Fruit fly (Drosophila melanogaster) whole organism, prepupa: Measurements from ENCODE around the gene SdhD.
A peak's percentile ranks its signal among the peaks of the same experiment; 100 is the strongest.

Experiments used
- Blimp-1 ChIP-seq: fragments of 200-800 bp; sonication (Bioruptor generic); optimal IDR thresholded peaks from 3 replicates; lab custom pipeline; 2017; ENCODE audit warnings: missing biosample characterization, missing genetic modification characterization, mild to moderate bottlenecking, moderate library complexity, missing genetic modification reagents
- CG10631 ChIP-seq: fragments of 200-800 bp; sonication (Bioruptor generic); optimal IDR thresholded peaks from 2 replicates; lab custom pipeline; 2016; ENCODE audit warnings: missing biosample characterization, missing genetic modification characterization
- CG11294 ChIP-seq: fragments of 200-800 bp; sonication (Bioruptor generic); IDR thresholded peaks from 2 replicates; pipeline ENCODE4 v1.3.6; 2022; ENCODE audit warnings: missing biosample characterization, missing genetic modification characterization
- CG11902 ChIP-seq: fragments of 200-800 bp; sonication (Bioruptor generic); optimal IDR thresholded peaks from 3 replicates; lab custom pipeline; 2016; ENCODE audit warnings: missing biosample characterization, missing genetic modification characterization
- CG16779 ChIP-seq: fragments of 200-800 bp; sonication (Bioruptor generic); optimal IDR thresholded peaks from 3 replicates; lab custom pipeline; 2017; ENCODE audit warnings: missing biosample characterization, mild to moderate bottlenecking, missing genetic modification characterization
- CG3032 ChIP-seq: fragments of 200-800 bp; optimal IDR thresholded peaks from 2 replicates; lab custom pipeline; 2019; ENCODE audit warnings: missing biosample characterization, mild to moderate bottlenecking, missing genetic modification characterization, moderate library complexity
- CG31627 ChIP-seq: fragments of 200-800 bp; sonication (Bioruptor generic); optimal IDR thresholded peaks from 3 replicates; lab custom pipeline; 2016; ENCODE audit warnings: missing biosample characterization, missing genetic modification characterization
- CG34406 ChIP-seq: fragments of 200-800 bp; sonication (Bioruptor generic); optimal IDR thresholded peaks from 3 replicates; lab custom pipeline; 2016; ENCODE audit warnings: missing biosample characterization, missing genetic modification characterization
- CG3919 ChIP-seq: fragments of 200-800 bp; sonication (Bioruptor generic); optimal IDR thresholded peaks from 3 replicates; lab custom pipeline; 2016; ENCODE audit warnings: missing biosample characterization, missing genetic modification characterization
- CG4318 ChIP-seq: fragments of 200-800 bp; sonication (Bioruptor generic); optimal IDR thresholded peaks from 3 replicates; lab custom pipeline; 2017; ENCODE audit warnings: missing biosample characterization, mild to moderate bottlenecking, missing genetic modification characterization
- CG6276 ChIP-seq: fragments of 200-800 bp; sonication (Bioruptor generic); optimal IDR thresholded peaks from 2 replicates; lab custom pipeline; 2017; ENCODE audit warnings: missing biosample characterization, mild to moderate bottlenecking, missing genetic modification characterization
- CG6792 ChIP-seq: fragments of 200-800 bp; sonication (Bioruptor generic); optimal IDR thresholded peaks from 3 replicates; lab custom pipeline; 2016; ENCODE audit warnings: missing biosample characterization, missing genetic modification characterization
- CG6808 ChIP-seq: fragments of 200-800 bp; sonication (Bioruptor generic); optimal IDR thresholded peaks from 3 replicates; lab custom pipeline; 2017; ENCODE audit warnings: missing biosample characterization, missing genetic modification characterization, mild to moderate bottlenecking, moderate library complexity, missing genetic modification reagents
- CG6854 ChIP-seq: fragments of 200-800 bp; sonication (Bioruptor generic); optimal IDR thresholded peaks from 2 replicates; lab custom pipeline; 2017; ENCODE audit warnings: missing biosample characterization, mild to moderate bottlenecking, missing genetic modification characterization
- CG8319 ChIP-seq: fragments of 200-800 bp; sonication (Bioruptor generic); optimal IDR thresholded peaks from 3 replicates; lab custom pipeline; 2016; ENCODE audit warnings: missing biosample characterization, missing genetic modification characterization
- CG8632 ChIP-seq: fragments of 200-800 bp; sonication (Bioruptor generic); optimal IDR thresholded peaks from 3 replicates; lab custom pipeline; 2016; ENCODE audit warnings: missing biosample characterization, missing genetic modification characterization
- CG9139 ChIP-seq: fragments of 200-800 bp; sonication (Bioruptor generic); optimal IDR thresholded peaks from 3 replicates; lab custom pipeline; 2017; ENCODE audit warnings: missing biosample characterization, mild to moderate bottlenecking, missing genetic modification characterization
- Eip75B ChIP-seq: fragments of 200-800 bp; sonication (Bioruptor generic); optimal IDR thresholded peaks from 3 replicates; lab custom pipeline; 2016; ENCODE audit warnings: missing biosample characterization, missing genetic modification characterization
- Eip78C ChIP-seq: fragments of 200-800 bp; sonication (Bioruptor generic); peaks from one replicate; lab custom pipeline; 2016; ENCODE audit warnings: missing biosample characterization, missing genetic modification characterization
- Eip93F ChIP-seq: fragments of 200-800 bp; sonication (Bioruptor generic); optimal IDR thresholded peaks from 2 replicates; lab custom pipeline; 2016; ENCODE audit warnings: missing biosample characterization, mild to moderate bottlenecking, missing genetic modification characterization
- Ets21C ChIP-seq: fragments of 200-800 bp; sonication (Bioruptor generic); optimal IDR thresholded peaks from 3 replicates; lab custom pipeline; 2016; ENCODE audit warnings: missing biosample characterization, missing genetic modification characterization
- Hr38 ChIP-seq: sonication (Bioruptor generic); optimal IDR thresholded peaks from 2 replicates; lab custom pipeline; 2016; ENCODE audit warnings: missing biosample characterization, missing genetic modification characterization
- Hr4 ChIP-seq: fragments of 200-800 bp; sonication (Bioruptor generic); optimal IDR thresholded peaks from 3 replicates; lab custom pipeline; 2016; ENCODE audit warnings: missing biosample characterization, missing genetic modification characterization
- Lpt ChIP-seq: fragments of 200-800 bp; sonication (Bioruptor generic); optimal IDR thresholded peaks from 3 replicates; lab custom pipeline; 2016; ENCODE audit warnings: missing biosample characterization, missing genetic modification characterization
- OdsH ChIP-seq: fragments of 200-800 bp; sonication (Bioruptor generic); optimal IDR thresholded peaks from 3 replicates; lab custom pipeline; 2016; ENCODE audit warnings: missing biosample characterization, missing genetic modification characterization
- Smox ChIP-seq: fragments of 200-800 bp; sonication (Bioruptor generic); optimal IDR thresholded peaks from 3 replicates; lab custom pipeline; 2016; ENCODE audit warnings: missing biosample characterization, missing genetic modification characterization
- Sox102F ChIP-seq: fragments of 200-800 bp; sonication (Bioruptor generic); optimal IDR thresholded peaks from 2 replicates; lab custom pipeline; 2016; ENCODE audit warnings: missing biosample characterization, mild to moderate bottlenecking, missing genetic modification characterization
- Sox15 ChIP-seq: fragments of 200-800 bp; sonication (Bioruptor generic); optimal IDR thresholded peaks from 3 replicates; lab custom pipeline; 2016; ENCODE audit warnings: missing biosample characterization, missing genetic modification characterization
- acj6 ChIP-seq: fragments of 200-800 bp; sonication (Bioruptor generic); optimal IDR thresholded peaks from 3 replicates; lab custom pipeline; 2016; ENCODE audit warnings: missing biosample characterization, missing genetic modification characterization
- cyc ChIP-seq: fragments of 200-800 bp; sonication (Bioruptor generic); optimal IDR thresholded peaks from 3 replicates; lab custom pipeline; 2016; ENCODE audit warnings: missing biosample characterization, missing genetic modification characterization
- dac ChIP-seq: fragments of 200-800 bp; sonication (Bioruptor generic); optimal IDR thresholded peaks from 2 replicates; lab custom pipeline; 2017; ENCODE audit warnings: missing biosample characterization, mild to moderate bottlenecking, missing genetic modification characterization
- dsx ChIP-seq: fragments of 200-800 bp; optimal IDR thresholded peaks from 3 replicates; lab custom pipeline; 2019; ENCODE audit warnings: missing biosample characterization, mild to moderate bottlenecking, missing genetic modification characterization, moderate library complexity; ENCODE audit not compliant: poor library complexity, severe bottlenecking
- eg ChIP-seq: fragments of 200-800 bp; sonication (Bioruptor generic); IDR thresholded peaks from 3 replicates; pipeline ENCODE4 v1.3.6; 2022; ENCODE audit warnings: missing biosample characterization, missing genetic modification characterization
- esn ChIP-seq: fragments of 200-800 bp; sonication (Bioruptor generic); optimal IDR thresholded peaks from 2 replicates; lab custom pipeline; 2016; ENCODE audit warnings: missing biosample characterization, mild to moderate bottlenecking, missing genetic modification characterization, moderate library complexity
- fd59A ChIP-seq: fragments of 200-800 bp; sonication (Bioruptor generic); optimal IDR thresholded peaks from 2 replicates; lab custom pipeline; 2017; ENCODE audit warnings: missing biosample characterization, mild to moderate bottlenecking, missing genetic modification characterization, missing genetic modification reagents
- fd85E ChIP-seq: fragments of 200-800 bp; sonication (Bioruptor generic); optimal IDR thresholded peaks from 3 replicates; lab custom pipeline; 2016; ENCODE audit warnings: missing biosample characterization, missing genetic modification characterization
- lz ChIP-seq: fragments of 200-800 bp; sonication (Bioruptor generic); optimal IDR thresholded peaks from 3 replicates; lab custom pipeline; 2016; ENCODE audit warnings: missing biosample characterization, missing genetic modification characterization
- pdm3 ChIP-seq: fragments of 200-800 bp; sonication (Bioruptor generic); optimal IDR thresholded peaks from 3 replicates; lab custom pipeline; 2016; ENCODE audit warnings: missing biosample characterization, missing genetic modification characterization
- salr ChIP-seq, 2 experiments: fragments of 200-800 bp; sonication (Bioruptor generic); optimal IDR thresholded peaks; 3 replicates each; lab custom pipeline; 2016 to 2018; ENCODE audit warnings: missing biosample characterization in 2 of 2, missing genetic modification characterization in 2 of 2, mild to moderate bottlenecking in 1 of 2
- ss ChIP-seq, 2 experiments: fragments of 200-800 bp; sonication (Bioruptor generic); optimal IDR thresholded peaks; 2 replicates in 1 of 2; 3 replicates in 1 of 2; lab custom pipeline; 2017 to 2018; ENCODE audit warnings: mild to moderate bottlenecking in 2 of 2, missing biosample characterization in 2 of 2, missing genetic modification characterization in 2 of 2, moderate library complexity in 1 of 2
- topi ChIP-seq: fragments of 200-800 bp; sonication (Bioruptor generic); optimal IDR thresholded peaks from 3 replicates; lab custom pipeline; 2016; ENCODE audit warnings: missing biosample characterization, missing genetic modification characterization
- vri ChIP-seq: fragments of 200-800 bp; sonication (Bioruptor generic); optimal IDR thresholded peaks from 3 replicates; lab custom pipeline; 2016; ENCODE audit warnings: missing biosample characterization, mild to moderate bottlenecking, missing genetic modification characterization

The SdhD gene

DNA sequence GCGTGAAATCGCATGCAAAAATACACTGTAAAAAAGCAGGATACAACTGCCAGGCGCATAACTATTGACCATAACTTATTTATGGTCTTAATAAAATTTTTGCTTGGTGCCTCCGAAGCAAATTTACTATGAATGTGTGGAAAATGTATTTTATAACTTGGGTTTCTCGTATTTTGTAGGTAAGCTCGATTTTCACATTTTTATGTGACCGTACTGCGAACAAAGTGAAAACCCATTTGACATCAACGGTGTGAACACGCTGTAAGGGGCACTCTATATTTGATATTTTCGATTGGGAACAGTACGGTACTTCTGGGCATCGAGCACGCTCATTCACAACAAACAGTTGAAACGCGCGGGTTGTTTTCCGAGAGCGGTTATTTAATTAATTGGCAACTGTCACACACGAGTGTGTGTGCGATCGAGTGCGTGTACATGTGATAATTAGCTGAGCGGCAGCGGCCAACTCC is 21.1 kb upstream of the SdhD start, which contains the start of the genes Nup98-96 and mbc (continued):
- TF ChIP-seq fd59A (GFP tag; lab: Kevin White, UChicago): peak; percentile 64
- peak; percentile 18; the same call in 1 of the 2 replicates for TF ChIP-seq CG11294
- TF ChIP-seq Eip78C: peak; percentile 86
- TF ChIP-seq CG3032: peak; percentile 80
- peak; percentile 63 for TF ChIP-seq Hr38 (GFP tag; lab: Kevin White, UChicago)
- peak; percentile 84 for TF ChIP-seq CG10631
- TF ChIP-seq esn: peak; percentile 89
- TF ChIP-seq Sox102F (GFP tag; lab: Kevin White, UChicago): peak; percentile 80
- TF ChIP-seq topi (GFP tag; lab: Kevin White, UChicago): peak; percentile 85
- TF ChIP-seq fd85E (GFP tag; lab: Kevin White, UChicago): peak; percentile 57
- peak; percentile 52 to 62 for TF ChIP-seq salr (GFP tag; optimal IDR thresholded peaks at IDR 0.05; lab: Kevin White, UChicago)
- TF ChIP-seq vri: peak; percentile 81
- peak; percentile 66 for TF ChIP-seq CG6808 (GFP tag; lab: Kevin White, UChicago)
- TF ChIP-seq acj6 (GFP tag; lab: Kevin White, UChicago): peak; percentile 86
- peak; percentile 44 for TF ChIP-seq CG9139 (GFP tag; lab: Kevin White, UChicago)
- peak; percentile 91 for TF ChIP-seq lz (GFP tag; lab: Kevin White, UChicago)
- TF ChIP-seq ss (GFP tag; optimal IDR thresholded peaks at IDR 0.05; lab: Kevin White, UChicago): peak; percentile 53 to 73
- peak; percentile 77 for TF ChIP-seq CG4318 (GFP tag; lab: Kevin White, UChicago)
- peak; percentile 34 for TF ChIP-seq CG6276 (GFP tag; lab: Kevin White, UChicago)
- peak; percentile 80 for TF ChIP-seq CG34406 (GFP tag; lab: Kevin White, UChicago)
- TF ChIP-seq CG6854 (GFP tag; lab: Kevin White, UChicago): peak; percentile 78
- TF ChIP-seq CG31627 (GFP tag; lab: Kevin White, UChicago): peak; percentile 95
- peak; percentile 87 for TF ChIP-seq OdsH (GFP tag; lab: Kevin White, UChicago)
- TF ChIP-seq Sox15 (GFP tag; lab: Kevin White, UChicago): peak; percentile 91
- peak; percentile 81 for TF ChIP-seq CG3919 (GFP tag; lab: Kevin White, UChicago)
- TF ChIP-seq CG8632: peak; percentile 60
- TF ChIP-seq Eip93F (GFP tag; lab: Kevin White, UChicago): no peak
- TF ChIP-seq dac: peak; percentile 78
- no peak for TF ChIP-seq CG16779 (tag; lab: Kevin White, UChicago)
- TF ChIP-seq Ets21C: peak; percentile 90

DNA sequence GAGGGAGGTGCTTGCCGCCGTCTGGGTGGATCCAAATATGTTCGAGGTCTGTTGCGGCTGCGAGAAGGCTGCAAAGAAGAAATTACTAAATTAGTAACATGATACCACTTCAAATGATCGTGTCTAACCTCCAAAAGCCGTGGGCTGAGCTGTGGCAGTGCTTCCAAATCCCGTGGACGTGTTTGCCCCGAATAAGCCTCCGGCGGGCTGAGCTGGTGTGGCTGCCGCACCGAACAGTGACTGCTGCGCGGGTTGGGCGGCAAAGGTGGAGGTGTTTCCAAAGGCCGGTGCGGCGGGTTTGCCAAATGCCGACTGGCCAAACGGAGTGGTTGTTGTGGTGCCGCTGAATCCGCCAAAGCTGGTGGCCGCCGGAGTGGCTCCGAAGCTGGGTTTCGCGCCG is 20.4 kb upstream of the SdhD start:
- TF ChIP-seq eg (no peak), Sox15 (GFP tag; lab: Kevin White, UChicago) (no peak), CG4318 (GFP tag; lab: Kevin White, UChicago) (no peak), Lpt (GFP tag; lab: Kevin White, UChicago) (no peak), Hr38 (GFP tag; lab: Kevin White, UChicago) (no peak), CG6276 (GFP tag; lab: Kevin White, UChicago) (no peak)

DNA sequence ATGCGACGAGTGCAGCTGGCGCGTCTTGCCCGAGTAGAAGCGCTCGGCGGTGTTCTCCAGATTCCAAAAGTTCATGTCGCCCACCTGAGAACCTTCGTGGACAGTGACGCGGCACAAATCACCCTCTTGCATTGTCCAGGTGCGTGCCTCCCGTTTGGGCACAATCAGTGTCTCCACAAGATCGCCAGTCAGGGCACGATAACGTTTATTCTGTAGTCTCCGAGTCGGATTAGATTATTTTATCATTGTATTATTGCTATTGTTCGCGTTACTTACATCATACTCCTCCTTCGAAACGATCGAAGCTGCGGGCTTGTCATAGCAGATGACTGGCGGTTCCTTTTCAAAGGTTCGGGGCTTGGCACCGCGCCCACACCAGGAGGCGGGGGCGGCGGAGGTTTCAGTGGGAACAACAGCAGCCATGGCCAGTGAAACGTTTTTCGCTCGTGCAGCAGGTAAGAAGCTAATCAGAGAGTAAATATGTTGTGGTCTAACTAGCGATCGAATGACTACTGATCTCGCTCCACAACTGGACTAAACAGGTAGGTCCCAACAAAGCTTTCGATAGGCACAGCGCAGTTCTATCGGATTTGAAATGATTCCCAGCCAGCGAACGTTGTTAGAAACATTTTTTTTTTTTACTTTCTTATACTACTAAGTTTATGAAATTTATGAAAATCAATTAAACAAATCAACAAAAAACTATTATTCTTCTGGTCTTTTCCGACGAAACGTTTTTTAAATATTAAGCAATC is 13.4 kb upstream of the SdhD start, which contains the start of gene CG10208:
Gene CG10208, minus strand, starts transcription at position 518 of the 755 bp plus-strand sequence.
- TF ChIP-seq Hr38 (GFP tag; lab: Kevin White, UChicago) (no peak), vri (peak; percentile 97)

DNA sequence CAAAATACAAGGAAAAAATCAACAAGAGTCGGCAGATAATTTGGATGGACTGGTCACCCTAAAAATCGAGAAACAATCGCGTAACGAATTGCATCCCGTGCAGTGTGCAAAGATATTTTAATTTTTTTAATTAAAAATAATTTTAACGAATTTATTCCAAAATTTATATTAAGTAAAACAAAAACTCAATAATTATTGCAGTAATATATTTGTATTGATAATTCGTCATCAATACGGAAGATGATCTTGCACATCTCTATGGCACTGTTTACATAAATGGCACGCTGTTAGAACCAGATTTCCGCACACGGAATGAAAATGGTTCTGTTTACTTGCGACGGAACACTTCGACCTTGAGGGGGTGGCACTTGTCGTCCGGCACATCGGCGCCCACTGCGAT is 12.4 kb upstream of the SdhD start, which contains the start of gene tst:
Gene tst, minus strand, starts transcription at position 52 of the 400 bp plus-strand sequence.
- TF ChIP-seq Blimp-1 (peak; percentile 56), CG9139 (GFP tag; lab: Kevin White, UChicago) (no peak), CG31627 (GFP tag; lab: Kevin White, UChicago) (peak; percentile 81), Eip78C (peak; percentile 94), Hr4 (GFP tag; lab: Kevin White, UChicago) (no peak), CG11902 (peak; percentile 86), dsx (GFP tag; lab: Kevin White, UChicago) (peak; percentile 85), vri (peak; percentile 62), Hr38 (GFP tag; lab: Kevin White, UChicago) (no peak), ss (GFP tag; optimal IDR thresholded peaks at IDR 0.05; lab: Kevin White, UChicago) (no peak), CG6276 (GFP tag; lab: Kevin White, UChicago) (no peak), CG6792 (GFP tag; lab: Kevin White, UChicago) (peak; percentile 84), fd59A (GFP tag; lab: Kevin White, UChicago) (peak; percentile 54), CG16779 (tag; lab: Kevin White, UChicago) (no peak), CG6854 (GFP tag; lab: Kevin White, UChicago) (peak; percentile 29), Smox (GFP tag; lab: Kevin White, UChicago) (no peak), Eip75B (no peak), pdm3 (peak; percentile 81), CG10631 (peak; percentile 96), cyc (GFP tag; lab: Kevin White, UChicago) (peak; percentile 82), Sox102F (GFP tag; lab: Kevin White, UChicago) (peak; percentile 74), CG8319 (GFP tag; lab: Kevin White, UChicago) (peak; percentile 81), topi (GFP tag; lab: Kevin White, UChicago) (peak; percentile 77)
